Fruit fly (Drosophila melanogaster) whole organism, embryonic: ENCODE measurements around the gene CG15641.
A peak's percentile ranks its signal among the peaks of the same experiment; 100 is the strongest.

Experiments used
- B-H1 ChIP-seq: fragments of 200-800 bp; sonication (Bioruptor generic); IDR thresholded peaks from 3 replicates; pipeline ENCODE4 v1.3.6; 2022; ENCODE audit warnings: missing biosample characterization, missing genetic modification characterization
- BEAF-32 ChIP-seq: fragments of 200-800 bp; sonication (Bioruptor generic); optimal IDR thresholded peaks from 3 replicates; lab custom pipeline; 2017; ENCODE audit warnings: missing biosample characterization, missing genetic modification characterization, mild to moderate bottlenecking, moderate library complexity, missing genetic modification reagents
- CG10209 ChIP-seq: fragments of 200-800 bp; sonication (Bioruptor generic); optimal IDR thresholded peaks from 3 replicates; lab custom pipeline; 2017; ENCODE audit warnings: missing biosample characterization, mild to moderate bottlenecking, missing genetic modification characterization, missing genetic modification reagents
- CG10543 ChIP-seq: fragments of 200-800 bp; sonication (Bioruptor generic); optimal IDR thresholded peaks from 3 replicates; lab custom pipeline; 2017; ENCODE audit warnings: missing biosample characterization, mild to moderate bottlenecking, missing genetic modification characterization, moderate library complexity
- CG11085 ChIP-seq: fragments of 200-800 bp; sonication (Bioruptor generic); IDR thresholded peaks from 2 replicates; pipeline ENCODE4 v1.3.6; 2022; ENCODE audit warnings: missing biosample characterization, missing genetic modification characterization
- CG11093 ChIP-seq: fragments of 200-800 bp; sonication (Bioruptor generic); IDR thresholded peaks from 3 replicates; pipeline ENCODE4 v1.3.6; 2022; ENCODE audit warnings: missing biosample characterization, missing genetic modification characterization
- CG15269 ChIP-seq: fragments of 200-800 bp; sonication (Bioruptor generic); optimal IDR thresholded peaks from 2 replicates; lab custom pipeline; 2018; ENCODE audit warnings: missing biosample characterization, mild to moderate bottlenecking, missing genetic modification characterization, moderate library complexity
- CG15514 ChIP-seq: fragments of 200-800 bp; sonication (Bioruptor generic); optimal IDR thresholded peaks from 3 replicates; lab custom pipeline; 2017; ENCODE audit warnings: missing biosample characterization, missing genetic modification characterization, mild to moderate bottlenecking, moderate library complexity, missing genetic modification reagents
- CG17802 ChIP-seq: fragments of 200-800 bp; sonication (Bioruptor generic); optimal IDR thresholded peaks from 2 replicates; lab custom pipeline; 2018; ENCODE audit warnings: missing biosample characterization, mild to moderate bottlenecking, missing genetic modification characterization, moderate library complexity
- CG1792 ChIP-seq: fragments of 200-800 bp; sonication (Bioruptor generic); optimal IDR thresholded peaks from 2 replicates; lab custom pipeline; 2016; ENCODE audit warnings: missing biosample characterization, missing genetic modification characterization
- CG3065 ChIP-seq: fragments of 200-800 bp; sonication (Bioruptor generic); optimal IDR thresholded peaks from 2 replicates; lab custom pipeline; 2016; ENCODE audit warnings: missing biosample characterization, missing genetic modification characterization
- CG32772 ChIP-seq: fragments of 200-800 bp; sonication (Bioruptor generic); IDR thresholded peaks from 2 replicates; pipeline ENCODE4 v1.3.6; 2022; ENCODE audit warnings: missing biosample characterization, missing genetic modification characterization
- CG6813 ChIP-seq: fragments of 200-800 bp; sonication (Bioruptor generic); optimal IDR thresholded peaks from 2 replicates; lab custom pipeline; 2017; ENCODE audit warnings: missing biosample characterization, missing genetic modification characterization, mild to moderate bottlenecking, moderate library complexity, missing genetic modification reagents
- CG6854 ChIP-seq: fragments of 200-800 bp; sonication (Bioruptor generic); optimal IDR thresholded peaks from 3 replicates; lab custom pipeline; 2017; ENCODE audit warnings: missing biosample characterization, mild to moderate bottlenecking, missing genetic modification characterization
- CG7839 ChIP-seq: fragments of 200-800 bp; sonication (Bioruptor generic); optimal IDR thresholded peaks from 3 replicates; lab custom pipeline; 2018; ENCODE audit warnings: missing biosample characterization, mild to moderate bottlenecking, missing genetic modification characterization, moderate library complexity
- CG8924 ChIP-seq: fragments of 200-800 bp; optimal IDR thresholded peaks from 3 replicates; lab custom pipeline; 2019; ENCODE audit warnings: missing biosample characterization, mild to moderate bottlenecking, missing genetic modification characterization, moderate library complexity
- CG9727 ChIP-seq: fragments of 200-800 bp; sonication (Bioruptor generic); optimal IDR thresholded peaks from 3 replicates; lab custom pipeline; 2017; ENCODE audit warnings: missing biosample characterization, mild to moderate bottlenecking, missing genetic modification characterization
- CHES-1-like ChIP-seq: fragments of 200-800 bp; sonication (Bioruptor generic); optimal IDR thresholded peaks from 2 replicates; lab custom pipeline; 2016; ENCODE audit warnings: missing biosample characterization, missing genetic modification characterization
- D ChIP-seq, 2 experiments: fragments of 200-800 bp in 1 of 2; fragments of >200 bp in 1 of 2; sonication (Bioruptor generic) in 1 of 2; optimal IDR thresholded peaks; 2 replicates in 1 of 2; 3 replicates in 1 of 2; lab custom pipeline; 2017; ENCODE audit warnings: mild to moderate bottlenecking in 1 of 2, missing biosample characterization in 1 of 2, missing genetic modification characterization in 1 of 2, missing genetic modification reagents in 1 of 2
- Dfd ChIP-seq, 2 experiments: fragments of >200 bp; optimal IDR thresholded peaks; 2 replicates each; lab custom pipeline; 2017; ENCODE audit warnings: missing biosample characterization in 2 of 2, missing genetic modification characterization in 2 of 2
- HLH54F ChIP-seq: fragments of 200-800 bp; sonication (Bioruptor generic); optimal IDR thresholded peaks from 3 replicates; lab custom pipeline; 2016; ENCODE audit warnings: missing biosample characterization, missing genetic modification characterization
- Hmx ChIP-seq: fragments of 200-800 bp; sonication (Bioruptor generic); optimal IDR thresholded peaks from 2 replicates; lab custom pipeline; 2016; ENCODE audit warnings: missing biosample characterization, missing genetic modification characterization
- Hr78 ChIP-seq, 2 experiments: fragments of 200-800 bp in 1 of 2; fragments of >200 bp in 1 of 2; sonication (Bioruptor generic) in 1 of 2; optimal IDR thresholded peaks; 2 replicates each; lab custom pipeline; 2017 to 2019; ENCODE audit warnings: missing biosample characterization in 2 of 2, missing genetic modification characterization in 2 of 2, mild to moderate bottlenecking in 1 of 2, moderate library complexity in 1 of 2
- Mrtf ChIP-seq: fragments of 200-800 bp; sonication (Bioruptor generic); IDR thresholded peaks from 3 replicates; pipeline ENCODE4 v1.3.6; 2022; ENCODE audit warnings: missing biosample characterization, missing genetic modification characterization
- NFAT ChIP-seq: fragments of 200-800 bp; sonication (Bioruptor generic); IDR thresholded peaks from 2 replicates; pipeline ENCODE4 v1.3.6; 2022; ENCODE audit warnings: missing biosample characterization, missing genetic modification characterization
- Neu2 ChIP-seq: fragments of 200-800 bp; sonication (Bioruptor generic); optimal IDR thresholded peaks from 3 replicates; lab custom pipeline; 2016; ENCODE audit warnings: missing biosample characterization, missing genetic modification characterization, borderline replicate concordance
- Nf-YA ChIP-seq: fragments of 200-800 bp; sonication (Bioruptor generic); IDR thresholded peaks from 2 replicates; pipeline ENCODE4 v1.3.6; 2022; ENCODE audit warnings: missing biosample characterization, missing genetic modification characterization
- Stat92E ChIP-seq, 3 experiments: fragments of >200 bp in 2 of 3; fragments of 200-800 bp in 1 of 3; sonication (Bioruptor generic) in 1 of 3; optimal IDR thresholded peaks; 2 replicates each; lab custom pipeline; 2017 to 2019; ENCODE audit warnings: missing biosample characterization in 3 of 3, missing genetic modification characterization in 3 of 3, mild to moderate bottlenecking in 1 of 3, moderate library complexity in 1 of 3
- Trl ChIP-seq, 3 experiments: fragments of >200 bp in 2 of 3; fragments of 200-800 bp in 1 of 3; sonication (Bioruptor generic) in 1 of 3; optimal IDR thresholded peaks; 2 replicates in 1 of 3; 3 replicates in 2 of 3; lab custom pipeline; 2016 to 2017; ENCODE audit warnings: missing biosample characterization in 1 of 3, missing genetic modification characterization in 1 of 3
- ac ChIP-seq: fragments of 200-800 bp; sonication (Bioruptor generic); optimal IDR thresholded peaks from 3 replicates; lab custom pipeline; 2017; ENCODE audit warnings: missing biosample characterization, mild to moderate bottlenecking, missing genetic modification characterization
- ap ChIP-seq: fragments of 200-800 bp; sonication (Bioruptor generic); IDR thresholded peaks from 2 replicates; pipeline ENCODE4 v1.3.6; 2022; ENCODE audit warnings: missing biosample characterization, missing genetic modification characterization
- ato ChIP-seq: fragments of 200-800 bp; sonication (Bioruptor generic); IDR thresholded peaks from 2 replicates; pipeline ENCODE4 v1.3.6; 2022; ENCODE audit warnings: missing biosample characterization, missing genetic modification characterization; ENCODE audit not compliant: partially characterized antibody
- bab2 ChIP-seq: fragments of 200-800 bp; sonication (Bioruptor generic); optimal IDR thresholded peaks from 2 replicates; lab custom pipeline; 2016; ENCODE audit warnings: missing biosample characterization, missing genetic modification characterization
- bcd ChIP-seq: fragments of 200-800 bp; sonication (Bioruptor generic); optimal IDR thresholded peaks from 2 replicates; lab custom pipeline; 2017; ENCODE audit warnings: missing biosample characterization, mild to moderate bottlenecking, missing genetic modification characterization
- dm ChIP-seq: fragments of 200-800 bp; sonication (Bioruptor generic); optimal IDR thresholded peaks from 3 replicates; lab custom pipeline; 2016; ENCODE audit warnings: missing biosample characterization, missing genetic modification characterization
- dmrt99B ChIP-seq: fragments of 200-800 bp; sonication (Bioruptor generic); optimal IDR thresholded peaks from 2 replicates; lab custom pipeline; 2018; ENCODE audit warnings: missing biosample characterization, mild to moderate bottlenecking, missing genetic modification characterization, moderate library complexity
- gcm ChIP-seq: fragments of 200-800 bp; sonication (Bioruptor generic); optimal IDR thresholded peaks from 2 replicates; lab custom pipeline; 2019; ENCODE audit warnings: missing biosample characterization, mild to moderate bottlenecking, missing genetic modification characterization, moderate library complexity
- gsb-n ChIP-seq: fragments of 200-800 bp; sonication (Bioruptor generic); optimal IDR thresholded peaks from 3 replicates; lab custom pipeline; 2018; ENCODE audit warnings: missing biosample characterization, mild to moderate bottlenecking, missing genetic modification characterization
- hkb ChIP-seq, 2 experiments: fragments of 200-800 bp in 1 of 2; fragments of >200 bp in 1 of 2; sonication (Bioruptor generic) in 1 of 2; IDR thresholded peaks in 1 of 2; optimal IDR thresholded peaks in 1 of 2; 2 replicates each; pipeline versions ENCODE4 v1.3.6 to Lab custom; 2017 to 2022; ENCODE audit warnings: missing biosample characterization in 1 of 2, missing genetic modification characterization in 1 of 2
- inv ChIP-seq: fragments of 200-800 bp; sonication (Bioruptor generic); IDR thresholded peaks from 2 replicates; pipeline ENCODE4 v1.3.6; 2022; ENCODE audit warnings: missing biosample characterization, missing genetic modification characterization; ENCODE audit not compliant: partially characterized antibody
- kni ChIP-seq: fragments of 200-800 bp; sonication (Bioruptor generic); optimal IDR thresholded peaks from 3 replicates; lab custom pipeline; 2017; ENCODE audit warnings: mild to moderate bottlenecking, missing biosample characterization, missing genetic modification reagents, missing genetic modification characterization
- otp ChIP-seq: fragments of 200-800 bp; sonication (Bioruptor generic); IDR thresholded peaks from 3 replicates; pipeline ENCODE4, ENCODE4 v1.3.6; 2022; ENCODE audit warnings: missing biosample characterization, missing genetic modification characterization
- p53 ChIP-seq: fragments of 200-800 bp; sonication (Bioruptor generic); optimal IDR thresholded peaks from 2 replicates; lab custom pipeline; 2016; ENCODE audit warnings: missing biosample characterization, missing genetic modification characterization
- run ChIP-seq: fragments of 200-800 bp; sonication (Bioruptor generic); optimal IDR thresholded peaks from 3 replicates; lab custom pipeline; 2018; ENCODE audit warnings: missing biosample characterization, mild to moderate bottlenecking, missing genetic modification characterization
- shn ChIP-seq: fragments of 200-800 bp; sonication (Bioruptor generic); optimal IDR thresholded peaks from 3 replicates; lab custom pipeline; 2016; ENCODE audit warnings: missing biosample characterization, missing genetic modification characterization
- sqz ChIP-seq: fragments of 200-800 bp; sonication (Bioruptor generic); optimal IDR thresholded peaks from 3 replicates; lab custom pipeline; 2018; ENCODE audit warnings: missing biosample characterization, mild to moderate bottlenecking, missing genetic modification characterization
- tx ChIP-seq: fragments of 200-800 bp; sonication (Bioruptor generic); optimal IDR thresholded peaks from 2 replicates; lab custom pipeline; 2016; ENCODE audit warnings: missing biosample characterization, missing genetic modification characterization
- unc-4 ChIP-seq: fragments of 200-800 bp; sonication (Bioruptor generic); IDR thresholded peaks from 2 replicates; pipeline ENCODE4 v1.3.6; 2022; ENCODE audit warnings: missing biosample characterization, missing genetic modification characterization; ENCODE audit not compliant: partially characterized antibody
- z ChIP-seq: fragments of 200-800 bp; sonication (Bioruptor generic); IDR thresholded peaks from 3 replicates; pipeline ENCODE4 v1.3.6; 2022; ENCODE audit warnings: missing biosample characterization, missing genetic modification characterization

Gene CG15641

DNA sequence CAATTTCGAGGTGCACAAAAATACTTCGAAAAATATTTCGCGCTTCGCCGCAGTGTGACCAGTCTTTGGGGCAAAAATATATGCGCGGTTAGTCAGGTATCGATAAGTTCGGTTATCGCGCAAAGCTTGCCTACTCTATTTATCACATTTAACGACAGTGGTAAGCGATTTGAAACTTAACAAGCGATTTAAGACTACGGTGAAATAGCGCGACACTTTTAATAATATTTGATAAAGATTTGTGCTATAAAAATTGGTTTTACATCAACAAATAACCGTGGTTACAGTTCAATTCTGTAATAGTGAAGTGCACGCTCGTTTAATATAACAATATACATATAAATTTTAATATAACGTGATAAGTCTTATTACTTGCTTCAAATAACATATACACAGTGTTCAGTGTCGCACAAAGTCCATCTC is 7.7 kb downstream of the CG15641 start, which contains the start of gene mh (continued):
- no peak for TF ChIP-seq Nf-YA (GFP tag; lab: Robert Waterston, UW)
- TF ChIP-seq Dfd (GFP tag; optimal IDR thresholded peaks at IDR 0.05; lab: Kevin White, UChicago): no peak
- peak in 1 of 3 experiments; percentile 2 for TF ChIP-seq Stat92E (GFP tag; optimal IDR thresholded peaks at IDR 0.05; lab: Kevin White, UChicago)
- TF ChIP-seq HLH54F: no peak
- no peak for TF ChIP-seq dm (GFP tag; lab: Kevin White, UChicago)
- no peak for TF ChIP-seq CHES-1-like (GFP tag; lab: Kevin White, UChicago)
- TF ChIP-seq CG11093: no peak
- no peak for TF ChIP-seq Neu2
- TF ChIP-seq CG1792: no peak
- no peak for TF ChIP-seq CG3065
- peak; percentile 46 for TF ChIP-seq CG9727 (GFP tag; lab: Kevin White, UChicago)
- no peak for TF ChIP-seq D (optimal IDR thresholded peaks at IDR 0.05; lab: Kevin White, UChicago)
- TF ChIP-seq D (GFP tag; optimal IDR thresholded peaks at IDR 0.05; lab: Kevin White, UChicago): no peak
- peak; percentile 48 for TF ChIP-seq CG15514 (GFP tag; lab: Kevin White, UChicago)
- TF ChIP-seq ato (GFP tag; lab: Robert Waterston, UW): no peak; the same call in 1 of the 2 replicates
- TF ChIP-seq CG15269: no peak
- no peak for TF ChIP-seq tx (GFP tag; lab: Kevin White, UChicago)
- no peak for TF ChIP-seq ac (GFP tag; lab: Kevin White, UChicago)
- TF ChIP-seq z (GFP tag; lab: Robert Waterston, UW): no peak
- no peak for TF ChIP-seq p53
- no peak for TF ChIP-seq Mrtf (GFP tag; lab: Robert Waterston, UW)
- peak; percentile 28 for TF ChIP-seq bcd (GFP tag; lab: Kevin White, UChicago)
- no peak for TF ChIP-seq CG7839 (tag; lab: Kevin White, UChicago)
- no peak for TF ChIP-seq CG6813
- peak; percentile 50; the same call in 1 of the 2 replicates for TF ChIP-seq inv (GFP tag; lab: Robert Waterston, UW)
- TF ChIP-seq Hmx (GFP tag; lab: Kevin White, UChicago): no peak
- TF ChIP-seq hkb (optimal IDR thresholded peaks at IDR 0.05; lab: Kevin White, UChicago): no peak
- no peak for TF ChIP-seq hkb (GFP tag; IDR thresholded peaks at IDR 0.05; lab: Robert Waterston, UW)
- no peak for TF ChIP-seq Trl (optimal IDR thresholded peaks at IDR 0.05; lab: Kevin White, UChicago)
- TF ChIP-seq Trl (GFP tag; optimal IDR thresholded peaks at IDR 0.05; lab: Kevin White, UChicago): no peak
- no peak for TF ChIP-seq CG17802
- no peak for TF ChIP-seq B-H1 (GFP tag; lab: Robert Waterston, UW)
- TF ChIP-seq unc-4 (GFP tag; lab: Robert Waterston, UW): peak; percentile 56
- no peak for TF ChIP-seq run (tag; lab: Kevin White, UChicago)
- no peak for TF ChIP-seq gsb-n (tag; lab: Kevin White, UChicago)
- peak; percentile 73 for TF ChIP-seq BEAF-32 (GFP tag; lab: Kevin White, UChicago)
- TF ChIP-seq otp: no peak
- no peak for TF ChIP-seq ap
- no peak for TF ChIP-seq CG8924 (tag; lab: Kevin White, UChicago)
- TF ChIP-seq CG11085 (GFP tag; lab: Robert Waterston, UW): no peak
- no peak for TF ChIP-seq CG6854 (GFP tag; lab: Kevin White, UChicago)
- no peak for TF ChIP-seq CG32772
- TF ChIP-seq CG10209 (GFP tag; lab: Kevin White, UChicago): no peak
- no peak for TF ChIP-seq shn (GFP tag; lab: Kevin White, UChicago)
- TF ChIP-seq dmrt99B (tag; lab: Kevin White, UChicago): no peak
- TF ChIP-seq Hr78 (GFP tag; optimal IDR thresholded peaks at IDR 0.05; lab: Kevin White, UChicago): no peak
- TF ChIP-seq CG10543 (GFP tag; lab: Kevin White, UChicago): no peak
- TF ChIP-seq bab2 (GFP tag; lab: Kevin White, UChicago): no peak
- no peak for TF ChIP-seq NFAT
- no peak for TF ChIP-seq gcm
- TF ChIP-seq kni (GFP tag; lab: Kevin White, UChicago): no peak
- no peak for TF ChIP-seq sqz (GFP tag; lab: Kevin White, UChicago)
